Fruit fly (Drosophila melanogaster) whole organism, wandering third instar larva: ENCODE results near the gene Stt3A.

Experiments used
- Abd-B ChIP-seq: fragments of >200 bp; optimal IDR thresholded peaks from 2 replicates; lab custom pipeline; 2017; ENCODE audit warnings: missing biosample characterization, missing genetic modification characterization
- CG32264 ChIP-seq: fragments of 200-800 bp; sonication (Bioruptor generic); optimal IDR thresholded peaks from 2 replicates; lab custom pipeline; 2016; ENCODE audit warnings: missing biosample characterization, missing genetic modification characterization
- HLH106 ChIP-seq: fragments of 200-800 bp; optimal IDR thresholded peaks from 3 replicates; lab custom pipeline; 2019; ENCODE audit warnings: missing biosample characterization, mild to moderate bottlenecking, missing genetic modification characterization, moderate library complexity
- Hnf4 ChIP-seq: fragments of 200-800 bp; sonication (Bioruptor generic); optimal IDR thresholded peaks from 2 replicates; lab custom pipeline; 2016; ENCODE audit warnings: missing biosample characterization, mild to moderate bottlenecking, missing genetic modification characterization
- Hr78 ChIP-seq: fragments of >200 bp; optimal IDR thresholded peaks from 2 replicates; lab custom pipeline; 2017; ENCODE audit warnings: missing biosample characterization, missing genetic modification characterization
- fru ChIP-seq: fragments of 200-800 bp; sonication (Bioruptor generic); optimal IDR thresholded peaks from 3 replicates; lab custom pipeline; 2016; ENCODE audit warnings: missing biosample characterization, mild to moderate bottlenecking, missing genetic modification characterization
- sv ChIP-seq: fragments of 200-800 bp; sonication (Bioruptor generic); optimal IDR thresholded peaks from 3 replicates; lab custom pipeline; 2016; ENCODE audit warnings: missing biosample characterization, missing genetic modification characterization
- usp ChIP-seq: fragments of >200 bp; optimal IDR thresholded peaks from 2 replicates; lab custom pipeline; 2017; ENCODE audit warnings: missing biosample characterization, missing genetic modification characterization

DNA sequence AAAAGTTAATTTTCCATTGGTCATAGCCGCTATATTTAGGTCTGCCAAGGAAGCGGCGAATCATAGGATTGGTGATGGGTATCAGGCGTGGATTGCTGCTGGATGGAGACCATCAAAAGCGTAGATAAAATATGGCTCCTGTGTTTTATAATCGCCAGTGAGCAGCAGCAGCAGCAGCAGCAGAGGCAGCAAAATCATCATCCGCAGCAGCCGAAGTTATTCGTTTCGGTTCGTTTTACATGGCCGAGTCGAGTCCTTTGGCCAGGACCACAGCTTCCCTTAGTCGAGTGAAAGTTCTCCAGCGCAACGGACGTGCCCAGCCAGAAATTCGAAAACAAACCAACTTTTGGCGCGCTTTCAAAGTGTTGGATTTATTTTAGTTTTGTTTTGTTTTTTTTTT is 39.8 kb upstream of the Stt3A start, which contains the start of gene stg1:
- TF ChIP-seq sv: no peak
- TF ChIP-seq HLH106: no peak
- no peak for TF ChIP-seq fru (GFP tag; lab: Kevin White, UChicago)
- TF ChIP-seq CG32264 (GFP tag; lab: Kevin White, UChicago): no peak
- no peak for TF ChIP-seq Abd-B (GFP tag; lab: Kevin White, UChicago)
- TF ChIP-seq usp (GFP tag; lab: Kevin White, UChicago): no peak
- TF ChIP-seq Hnf4 (GFP tag; lab: Kevin White, UChicago): no peak
- no peak for TF ChIP-seq Hr78 (GFP tag; lab: Kevin White, UChicago)
